Worm (Caenorhabditis elegans) whole organism, L1 larva: ENCODE results near the gene ani-2.
A peak's percentile ranks its signal among the peaks of the same experiment; 100 is the strongest.

Experiments
- C04F5.9 ChIP-seq: sonication (generic microtip); optimal IDR thresholded peaks from 2 replicates; lab custom pipeline; 2016; ENCODE audit warnings: missing genetic modification characterization, missing compliant biosample characterization
- C16A3.4 ChIP-seq: fragments of 150-350 bp; optimal IDR thresholded peaks from 2 replicates; lab custom pipeline; 2014; ENCODE audit warnings: missing biosample characterization, missing genetic modification characterization
- F16B12.6 ChIP-seq: fragments of 150-350 bp; optimal IDR thresholded peaks from 2 replicates; lab custom pipeline; 2014; ENCODE audit warnings: missing biosample characterization, missing genetic modification characterization
- Y116A8C.19 ChIP-seq: sonication (generic microtip); optimal IDR thresholded peaks from 2 replicates; lab custom pipeline; 2016; ENCODE audit warnings: missing compliant biosample characterization, missing genetic modification characterization, borderline replicate concordance
- aha-1 ChIP-seq: fragments of 150-350 bp; optimal IDR thresholded peaks from 2 replicates; lab custom pipeline; 2014; ENCODE audit warnings: missing biosample characterization, missing genetic modification characterization
- alr-1 ChIP-seq: fragments of 200-800 bp; sonication (Bioruptor generic); optimal IDR thresholded peaks from 2 replicates; lab custom pipeline; 2018; ENCODE audit warnings: borderline replicate concordance, mild to moderate bottlenecking, missing genetic modification characterization, missing compliant biosample characterization
- aly-2 ChIP-seq: fragments of 150-350 bp; optimal IDR thresholded peaks from 2 replicates; lab custom pipeline; 2014; ENCODE audit warnings: missing biosample characterization, missing genetic modification characterization
- blmp-1 ChIP-seq: fragments of 150-350 bp; optimal IDR thresholded peaks from 2 replicates; lab custom pipeline; 2014; ENCODE audit warnings: missing biosample characterization, missing genetic modification characterization
- ceh-82 ChIP-seq, 3 experiments: fragments of 150-350 bp in 1 of 3; sonication (generic microtip) in 2 of 3; optimal IDR thresholded peaks; 2 replicates each; lab custom pipeline; 2014 to 2017; ENCODE audit warnings: missing biosample characterization in 3 of 3, missing genetic modification characterization in 3 of 3
- ceh-88 ChIP-seq: fragments of 200-800 bp; sonication (Bioruptor generic); IDR thresholded peaks from 2 replicates; pipeline ENCODE4 v1.3.6; 2022; ENCODE audit warnings: missing genetic modification characterization, missing compliant biosample characterization
- ceh-90 ChIP-seq: sonication (generic microtip); optimal IDR thresholded peaks from 2 replicates; lab custom pipeline; 2016; ENCODE audit warnings: missing genetic modification characterization, missing compliant biosample characterization
- ces-1 ChIP-seq: fragments of 150-350 bp; optimal IDR thresholded peaks from 2 replicates; lab custom pipeline; 2014; ENCODE audit warnings: missing biosample characterization, missing genetic modification reagents, missing genetic modification characterization
- dpl-1 ChIP-seq, 3 experiments: fragments of 150-350 bp in 2 of 3; sonication (generic microtip) in 1 of 3; optimal IDR thresholded peaks; 2 replicates each; lab custom pipeline; 2014 to 2017; ENCODE audit warnings: missing biosample characterization in 3 of 3, missing genetic modification characterization in 3 of 3, missing genetic modification reagents in 3 of 3
- dsc-1 ChIP-seq: sonication (generic microtip); optimal IDR thresholded peaks from 2 replicates; lab custom pipeline; 2016; ENCODE audit warnings: mild to moderate bottlenecking, missing genetic modification characterization, missing compliant biosample characterization
- efl-1 ChIP-seq, 4 experiments: fragments of 150-350 bp; optimal IDR thresholded peaks in 3 of 4; peaks in 1 of 4; 1 replicate in 1 of 4; 2 replicates in 3 of 4; lab custom pipeline; 2014; ENCODE audit warnings: missing biosample characterization in 2 of 4, missing genetic modification characterization in 2 of 4, missing genetic modification reagents in 2 of 4
- efl-3 ChIP-seq: fragments of 200-800 bp; sonication (Bioruptor generic); optimal IDR thresholded peaks from 2 replicates; lab custom pipeline; 2018; ENCODE audit warnings: mild to moderate bottlenecking, missing genetic modification characterization, missing compliant biosample characterization
- egl-13 ChIP-seq: sonication (generic microtip); optimal IDR thresholded peaks from 2 replicates; lab custom pipeline; 2016; ENCODE audit warnings: missing genotype, missing genetic modification reagents, missing genetic modification characterization, missing compliant biosample characterization
- elt-2 ChIP-seq: sonication (generic microtip); optimal IDR thresholded peaks from 2 replicates; lab custom pipeline; 2016; ENCODE audit warnings: missing genetic modification characterization, mild to moderate bottlenecking, inconsistent platforms, missing compliant biosample characterization, missing genetic modification reagents
- ets-5 ChIP-seq: fragments of 200-800 bp; sonication (Bioruptor generic); IDR thresholded peaks from 2 replicates; pipeline ENCODE4 v1.3.6; 2022; ENCODE audit warnings: missing genetic modification characterization, missing compliant biosample characterization
- fkh-10 ChIP-seq: sonication (generic microtip); optimal IDR thresholded peaks from 2 replicates; lab custom pipeline; 2017; ENCODE audit warnings: missing biosample characterization, missing genetic modification reagents, missing genetic modification characterization
- fkh-4 ChIP-seq: sonication (generic microtip); optimal IDR thresholded peaks from 2 replicates; lab custom pipeline; 2016; ENCODE audit warnings: missing compliant biosample characterization, missing genetic modification characterization, borderline replicate concordance
- fos-1 ChIP-seq: fragments of 150-350 bp; optimal IDR thresholded peaks from 2 replicates; lab custom pipeline; 2014; ENCODE audit warnings: missing biosample characterization, missing genetic modification characterization
- hpl-2 ChIP-seq: fragments of 150-350 bp; optimal IDR thresholded peaks from 2 replicates; lab custom pipeline; 2014; ENCODE audit warnings: missing biosample characterization, missing genetic modification reagents, missing genetic modification characterization
- irx-1 ChIP-seq: sonication (generic microtip); optimal IDR thresholded peaks from 2 replicates; lab custom pipeline; 2016; ENCODE audit warnings: missing genetic modification characterization, missing compliant biosample characterization
- isw-1 ChIP-seq: fragments of 200-800 bp; sonication (Bioruptor generic); IDR thresholded peaks from 2 replicates; pipeline ENCODE4 v1.3.6; 2022; ENCODE audit warnings: missing genetic modification characterization, missing compliant biosample characterization
- lin-14 ChIP-seq: fragments of 200-800 bp; sonication (Bioruptor generic); optimal IDR thresholded peaks from 2 replicates; lab custom pipeline; 2018; ENCODE audit warnings: mild to moderate bottlenecking, missing genetic modification characterization, moderate library complexity, missing compliant biosample characterization
- lin-15B ChIP-seq: fragments of 150-350 bp; sonication (generic microtip); optimal IDR thresholded peaks from 3 replicates; lab custom pipeline; 2014; ENCODE audit warnings: missing biosample characterization, missing genetic modification characterization
- lin-35 ChIP-seq, 2 experiments: fragments of 150-350 bp; optimal IDR thresholded peaks; 2 replicates each; lab custom pipeline; 2014; ENCODE audit warnings: missing biosample characterization in 2 of 2, missing genetic modification characterization in 2 of 2, missing genetic modification reagents in 2 of 2
- lir-3 ChIP-seq: sonication (generic microtip); optimal IDR thresholded peaks from 2 replicates; lab custom pipeline; 2016; ENCODE audit warnings: mild to moderate bottlenecking, missing genetic modification characterization, moderate library complexity, missing compliant biosample characterization; ENCODE audit not compliant: poor library complexity
- mdl-1 ChIP-seq, 2 experiments: fragments of 150-350 bp; optimal IDR thresholded peaks; 2 replicates each; lab custom pipeline; 2014 to 2017; ENCODE audit warnings: missing biosample characterization in 2 of 2, missing genetic modification characterization in 2 of 2, inconsistent platforms in 1 of 2
- mep-1 ChIP-seq: fragments of 150-350 bp; optimal IDR thresholded peaks from 2 replicates; lab custom pipeline; 2014; ENCODE audit warnings: missing biosample characterization, missing genetic modification characterization
- nhr-11 ChIP-seq: fragments of 150-350 bp; optimal IDR thresholded peaks from 2 replicates; lab custom pipeline; 2014; ENCODE audit warnings: missing biosample characterization, missing genetic modification characterization
- nhr-20 ChIP-seq: sonication (generic microtip); optimal IDR thresholded peaks from 2 replicates; lab custom pipeline; 2016; ENCODE audit warnings: mild to moderate bottlenecking, missing genetic modification characterization, missing compliant biosample characterization
- nhr-28 ChIP-seq: fragments of 150-350 bp; optimal IDR thresholded peaks from 2 replicates; lab custom pipeline; 2014; ENCODE audit warnings: missing biosample characterization, missing genetic modification characterization
- nhr-71 ChIP-seq: sonication (generic microtip); optimal IDR thresholded peaks from 2 replicates; lab custom pipeline; 2016; ENCODE audit warnings: mild to moderate bottlenecking, missing genetic modification characterization, moderate library complexity, missing compliant biosample characterization
- nhr-84 ChIP-seq: sonication (generic microtip); optimal IDR thresholded peaks from 2 replicates; lab custom pipeline; 2017; ENCODE audit warnings: missing biosample characterization, missing genetic modification characterization
- nhr-85 ChIP-seq: sonication (generic microtip); peaks from one replicate; lab custom pipeline; 2016; ENCODE audit warnings: missing genetic modification characterization, inconsistent platforms, missing compliant biosample characterization
- nhr-90 ChIP-seq: sonication (generic microtip); optimal IDR thresholded peaks from 2 replicates; lab custom pipeline; 2016; ENCODE audit warnings: mild to moderate bottlenecking, missing genetic modification characterization, missing compliant biosample characterization; ENCODE audit not compliant: poor library complexity
- snu-23 ChIP-seq: sonication (generic microtip); optimal IDR thresholded peaks from 2 replicates; lab custom pipeline; 2016; ENCODE audit warnings: missing genetic modification characterization, missing compliant biosample characterization
- sptf-1 ChIP-seq: fragments of 150-350 bp; optimal IDR thresholded peaks from 2 replicates; lab custom pipeline; 2014; ENCODE audit warnings: missing biosample characterization, missing genetic modification characterization
- tbx-2 ChIP-seq: sonication (generic microtip); optimal IDR thresholded peaks from 2 replicates; lab custom pipeline; 2016; ENCODE audit warnings: missing genetic modification characterization, missing compliant biosample characterization
- tlp-1 ChIP-seq: fragments of 150-350 bp; optimal IDR thresholded peaks from 2 replicates; lab custom pipeline; 2014; ENCODE audit warnings: missing biosample characterization, missing genetic modification characterization
- unc-62 ChIP-seq: fragments of 150-350 bp; optimal IDR thresholded peaks from 2 replicates; lab custom pipeline; 2014; ENCODE audit warnings: missing biosample characterization, missing genetic modification reagents, missing genetic modification characterization
- unc-98 ChIP-seq: fragments of 200-800 bp; sonication (Bioruptor generic); IDR thresholded peaks from 2 replicates; pipeline ENCODE4 v1.3.6; 2022; ENCODE audit warnings: missing genetic modification characterization, missing compliant biosample characterization
- xbp-1 ChIP-seq: sonication (generic microtip); optimal IDR thresholded peaks from 2 replicates; lab custom pipeline; 2016; ENCODE audit warnings: missing genetic modification characterization, missing compliant biosample characterization
- zag-1 ChIP-seq: fragments of 150-350 bp; optimal IDR thresholded peaks from 2 replicates; lab custom pipeline; 2014; ENCODE audit warnings: missing biosample characterization, missing genetic modification characterization
- zip-4 ChIP-seq: fragments of 200-800 bp; sonication (Bioruptor generic); optimal IDR thresholded peaks from 2 replicates; lab custom pipeline; 2018; ENCODE audit warnings: mild to moderate bottlenecking, missing genetic modification characterization, moderate library complexity, missing compliant biosample characterization

Gene ani-2

DNA sequence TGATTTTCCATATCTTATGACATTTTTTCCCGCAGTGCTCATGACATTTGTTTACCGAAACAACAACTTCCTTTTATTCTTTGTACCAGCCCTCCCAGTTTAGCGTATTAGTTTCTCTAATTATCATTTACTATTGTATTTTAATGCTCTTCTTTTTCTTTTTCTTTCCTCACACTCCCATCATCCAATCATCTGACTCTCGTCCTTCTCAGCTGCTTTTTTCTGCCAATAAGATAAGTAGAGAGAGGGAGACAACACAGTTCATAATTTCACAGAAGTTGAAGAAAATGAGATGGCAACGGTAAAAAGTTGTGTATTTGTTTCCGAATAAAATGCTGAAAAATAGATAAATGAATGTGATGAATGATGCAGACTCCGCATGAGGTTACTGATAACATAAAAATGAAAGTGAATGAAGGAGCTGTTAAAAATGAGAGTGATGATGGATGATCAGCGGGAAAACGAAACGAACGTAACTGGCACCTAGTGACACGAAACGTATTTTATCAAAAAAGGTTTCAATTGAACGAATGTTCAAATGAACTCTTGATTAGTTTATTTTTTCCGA, 12.3 kb upstream of the ani-2 start:
- TF ChIP-seq ces-1 (no peak), lin-15B (tag; lab: Kevin White, UChicago) (no peak), aly-2 (tag; lab: Kevin White, UChicago) (no peak), efl-3 (GFP tag; lab: Kevin White, UChicago) (no peak), ets-5 (GFP tag; lab: Robert Waterston, UW) (no peak), elt-2 (tag; lab: Kevin White, UChicago) (peak; percentile 52), alr-1 (tag; lab: Kevin White, UChicago) (no peak), lin-35 (GFP tag; optimal IDR thresholded peaks at IDR 0.05; lab: Kevin White, UChicago) (peak in 1 of 2 experiments; percentile 56), egl-13 (no peak), lin-14 (GFP tag; lab: Kevin White, UChicago) (peak; percentile 13), Y116A8C.19 (tag; lab: Kevin White, UChicago) (no peak), mep-1 (no peak), dpl-1 (GFP tag; optimal IDR thresholded peaks at IDR 0.05; lab: Kevin White, UChicago) (no peak), isw-1 (GFP tag; lab: Robert Waterston, UW) (no peak), mdl-1 (tag; optimal IDR thresholded peaks at IDR 0.05; lab: Kevin White, UChicago) (no peak), unc-62 (GFP tag; lab: Kevin White, UChicago) (no peak), fkh-10 (GFP tag; lab: Kevin White, UChicago) (no peak), blmp-1 (peak; percentile 33), ceh-82 (tag; optimal IDR thresholded peaks at IDR 0.05; lab: Kevin White, UChicago) (no peak), tbx-2 (tag; lab: Kevin White, UChicago) (no peak), nhr-20 (tag; lab: Kevin White, UChicago) (peak; percentile 0), efl-1 (optimal IDR thresholded peaks at IDR 0.05; lab: Kevin White, UChicago) (no peak), efl-1 (GFP tag; optimal IDR thresholded peaks at IDR 0.05 in 1 of 2; lab: Kevin White, UChicago) (peak in 1 of 2 experiments; percentile 29), tlp-1 (no peak), zip-4 (GFP tag; lab: Kevin White, UChicago) (no peak), F16B12.6 (tag; lab: Kevin White, UChicago) (no peak), xbp-1 (tag; lab: Kevin White, UChicago) (no peak), nhr-84 (tag; lab: Kevin White, UChicago) (no peak), dsc-1 (tag; lab: Kevin White, UChicago) (no peak)

DNA sequence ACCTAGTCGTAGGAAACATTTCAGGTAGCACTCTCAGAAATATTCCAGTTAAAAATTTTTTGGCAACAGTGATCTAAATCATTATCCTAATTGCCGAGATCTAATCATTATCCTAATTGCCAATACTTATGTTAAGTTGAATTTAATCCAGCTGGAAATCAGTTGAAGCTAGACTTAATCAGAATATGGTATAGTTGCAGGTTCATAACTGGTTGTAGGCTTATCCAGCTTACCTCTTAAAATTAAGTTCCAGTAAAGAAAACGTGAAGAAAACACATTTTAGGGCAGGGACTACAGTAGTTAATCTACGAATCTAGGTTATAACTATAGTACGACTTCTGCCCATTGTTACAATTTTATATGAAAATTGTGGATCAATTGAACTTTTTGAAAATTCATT, 11.5 kb upstream of the ani-2 start:
- TF ChIP-seq ceh-88 (GFP tag; lab: Robert Waterston, UW) (no peak), unc-98 (GFP tag; lab: Robert Waterston, UW) (no peak)

DNA sequence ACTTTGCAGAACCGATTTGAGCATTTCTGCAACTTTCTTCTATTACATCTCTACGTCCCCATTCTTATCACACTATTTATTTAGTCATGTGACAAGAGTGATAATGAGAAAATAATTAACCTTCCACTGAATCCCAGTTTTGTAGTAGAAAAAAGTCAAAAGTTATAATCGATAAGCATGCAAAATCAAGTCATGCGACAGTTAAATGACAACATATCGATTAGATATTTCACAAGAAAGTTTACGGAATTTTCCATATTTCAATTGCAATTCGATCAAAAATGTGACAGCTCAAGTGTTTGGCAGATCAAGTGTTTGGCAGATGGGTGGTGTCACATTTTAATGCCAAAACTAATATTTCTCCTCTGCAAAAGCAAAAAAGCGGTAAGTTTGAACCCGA, 9.5 kb upstream of the ani-2 start:
- TF ChIP-seq nhr-90 (peak; percentile 23), efl-1 (optimal IDR thresholded peaks at IDR 0.05; lab: Kevin White, UChicago) (no peak), efl-1 (GFP tag; optimal IDR thresholded peaks at IDR 0.05 in 1 of 2; lab: Kevin White, UChicago) (peak in 1 of 2 experiments; percentile 88), hpl-2 (GFP tag; lab: Kevin White, UChicago) (peak; percentile 29), lin-35 (GFP tag; optimal IDR thresholded peaks at IDR 0.05; lab: Kevin White, UChicago) (peak in 1 of 2 experiments; percentile 55), C04F5.9 (tag; lab: Kevin White, UChicago) (no peak), nhr-85 (tag; lab: Kevin White, UChicago) (peak; percentile 62), fos-1 (tag; lab: Kevin White, UChicago) (no peak), elt-2 (tag; lab: Kevin White, UChicago) (peak; percentile 78), nhr-71 (tag; lab: Kevin White, UChicago) (peak; percentile 1)

DNA sequence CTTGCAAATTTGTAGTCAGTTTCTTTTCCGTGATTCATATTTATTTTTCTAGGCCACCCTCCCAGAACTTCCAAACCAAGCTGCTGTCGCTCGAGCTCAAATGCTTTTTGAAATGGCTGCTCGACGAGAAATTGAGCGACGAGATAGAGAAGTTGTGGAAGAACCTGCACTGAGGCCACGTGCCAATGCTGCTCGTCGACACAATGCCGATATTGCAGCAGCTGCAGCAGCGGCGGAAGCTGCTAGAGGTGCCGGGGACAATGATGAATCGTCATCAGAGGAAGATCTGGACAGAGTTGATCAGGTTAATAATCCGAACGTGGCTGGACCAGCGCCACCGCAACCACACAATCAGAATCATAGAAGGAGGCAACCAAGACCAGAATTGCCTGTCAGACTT, 8.2 kb upstream of the ani-2 start:
- no peak for TF ChIP-seq aha-1 (tag; lab: Kevin White, UChicago)
- TF ChIP-seq sptf-1 (tag; lab: Kevin White, UChicago), result no peak
- TF ChIP-seq irx-1 (tag; lab: Kevin White, UChicago), result no peak
- TF ChIP-seq zip-4 (GFP tag; lab: Kevin White, UChicago), result no peak
- no peak for TF ChIP-seq nhr-11 (tag; lab: Kevin White, UChicago)
- TF ChIP-seq lir-3 (tag; lab: Kevin White, UChicago), result no peak
- no peak for TF ChIP-seq snu-23 (GFP tag; lab: Kevin White, UChicago)
- no peak for TF ChIP-seq unc-98 (GFP tag; lab: Robert Waterston, UW)
- no peak for TF ChIP-seq zag-1 (tag; lab: Kevin White, UChicago)
- no peak for TF ChIP-seq C04F5.9 (tag; lab: Kevin White, UChicago)
- TF ChIP-seq nhr-28 (tag; lab: Kevin White, UChicago), result no peak
- no peak for TF ChIP-seq elt-2 (tag; lab: Kevin White, UChicago)
- no peak for TF ChIP-seq fkh-4 (tag; lab: Kevin White, UChicago)
- no peak for TF ChIP-seq C16A3.4
- TF ChIP-seq ceh-90 (tag; lab: Kevin White, UChicago), result no peak
